Worm (Caenorhabditis elegans): ENCODE results near the gene DH11.2.

Gene DH11.2

DNA sequence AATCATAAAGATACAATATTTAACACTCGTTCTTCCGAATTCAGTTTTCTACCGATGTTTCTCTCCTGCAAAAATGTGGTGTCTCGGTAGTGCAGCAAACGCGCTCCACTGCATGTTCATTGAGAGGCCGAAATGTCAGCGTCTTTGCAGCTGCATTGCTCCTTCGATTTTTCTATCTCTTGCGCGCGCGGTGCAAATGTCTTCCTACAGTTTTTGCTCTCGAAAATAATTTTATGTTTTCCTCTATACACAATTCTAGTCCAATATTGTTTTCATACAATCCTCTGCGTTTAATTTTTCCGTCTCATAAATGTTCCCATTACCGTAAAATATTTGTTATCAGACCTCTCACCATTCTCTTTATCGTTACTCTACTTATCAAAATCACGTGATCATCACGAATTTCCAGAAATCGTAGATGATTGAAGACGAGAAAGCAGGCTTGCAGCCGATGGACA, 49.7 kb downstream of the DH11.2 start, which contains the start of gene ufd-2 (continued):
- TF ChIP-seq madf-8 (GFP tag; conservative IDR thresholded peaks at IDR 0.05) (peak; percentile 53; the same call in 1 of the 2 replicates), K12H6.12 (tag; optimal IDR thresholded peaks at IDR 0.05) (peak; percentile 46), F23B12.7 (tag; optimal IDR thresholded peaks at IDR 0.05; ENCODE audit: insufficient read depth) (peak; percentile 87), D2030.7 (GFP tag; IDR thresholded peaks at IDR 0.05) (peak; percentile 77), lin-40 (tag; optimal IDR thresholded peaks at IDR 0.05) (peak; percentile 44), madf-3 (GFP tag; IDR thresholded peaks at IDR 0.05) (no peak), lsl-1 (GFP tag; optimal IDR thresholded peaks at IDR 0.05) (peak; percentile 64), ztf-18 (tag; optimal IDR thresholded peaks at IDR 0.05) (peak; percentile 80), hmg-1.2 (GFP tag; IDR thresholded peaks at IDR 0.05) (peak; percentile 61; the same call in 1 of the 2 replicates), dpl-1 (GFP tag; optimal IDR thresholded peaks at IDR 0.05) (peak; percentile 48), rcor-1 (GFP tag; IDR thresholded peaks at IDR 0.05) (0 out of 2 replicates have a peak, but pooled peaks have one; percentile 64), bed-2 (GFP tag; IDR thresholded peaks at IDR 0.05) (peak; percentile 73), attf-5 (GFP tag; optimal IDR thresholded peaks at IDR 0.05) (peak; percentile 82), let-607 (tag; optimal IDR thresholded peaks at IDR 0.05) (peak in 1 of 2 experiments; percentile 17), ceh-91 (GFP tag; IDR thresholded peaks at IDR 0.05) (0 out of 2 replicates have a peak, but pooled peaks have one; percentile 62)
